Worm (Caenorhabditis elegans): ENCODE measurements around the gene fln-2.
A peak's percentile ranks its signal among the peaks of the same experiment; 100 is the strongest.

DNA sequence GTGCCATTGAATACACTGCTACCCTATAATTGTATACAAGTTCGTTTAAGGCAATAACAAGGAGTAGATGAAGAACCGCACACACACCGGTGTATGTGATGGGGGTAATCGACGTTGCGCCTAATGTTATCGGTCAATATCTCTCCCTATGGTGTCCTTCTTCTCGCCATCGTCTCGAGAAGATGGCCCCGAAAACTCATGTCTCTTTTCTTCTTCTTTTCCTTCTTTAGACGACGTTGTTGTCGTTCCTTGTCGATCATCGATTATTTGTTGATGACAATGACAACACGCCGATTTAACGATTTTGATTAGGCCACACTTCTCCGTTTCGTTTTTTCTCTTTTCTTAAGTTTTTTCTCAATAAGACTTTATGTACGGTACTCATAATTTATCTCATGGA lies 11.6 kb downstream of the fln-2 start:
- TF ChIP-seq pha-4 (tag; optimal IDR thresholded peaks at IDR 0.05) = no peak
- no peak for TF ChIP-seq unc-62 (GFP tag; optimal IDR thresholded peaks at IDR 0.05)
- no peak for TF ChIP-seq pqm-1 (tag; optimal IDR thresholded peaks at IDR 0.05)
- no peak for TF ChIP-seq nhr-237 (tag; optimal IDR thresholded peaks at IDR 0.05)
- TF ChIP-seq nfya-1 (tag; optimal IDR thresholded peaks at IDR 0.05; ENCODE audit: insufficient read depth) = no peak
- TF ChIP-seq ztf-11 (tag; optimal IDR thresholded peaks at IDR 0.05) = no peak
- TF ChIP-seq aly-2 (tag; optimal IDR thresholded peaks at IDR 0.05) = no peak
- no peak for TF ChIP-seq nhr-11 (tag; optimal IDR thresholded peaks at IDR 0.05)
- TF ChIP-seq elt-1 (tag; optimal IDR thresholded peaks at IDR 0.05) = peak; percentile 29
- TF ChIP-seq ama-1 (optimal IDR thresholded peaks at IDR 0.05) = no peak
- no peak for TF ChIP-seq egl-27 (tag; optimal IDR thresholded peaks at IDR 0.05)
- TF ChIP-seq ztf-4 (tag; optimal IDR thresholded peaks at IDR 0.05) = no peak
- no peak for TF ChIP-seq ceh-82 (tag; optimal IDR thresholded peaks at IDR 0.05)
